Fruit fly (Drosophila melanogaster) whole organism, embryonic: ENCODE results near the gene CG31103.
A peak's percentile ranks its signal among the peaks of the same experiment; 100 is the strongest.

Experiments
- Adf1 ChIP-seq: fragments of 200-800 bp; sonication (Bioruptor generic); IDR thresholded peaks from 2 replicates; pipeline ENCODE4 v1.3.6; 2022; ENCODE audit warnings: missing biosample characterization, missing genetic modification characterization
- B-H2 ChIP-seq: fragments of 200-800 bp; sonication (Bioruptor generic); optimal IDR thresholded peaks from 2 replicates; lab custom pipeline; 2018; ENCODE audit warnings: missing biosample characterization, mild to moderate bottlenecking, missing genetic modification characterization
- CG10267 ChIP-seq: fragments of 200-800 bp; sonication (Bioruptor generic); optimal IDR thresholded peaks from 2 replicates; lab custom pipeline; 2018; ENCODE audit warnings: missing biosample characterization, mild to moderate bottlenecking, missing genetic modification characterization, moderate library complexity
- CG10431 ChIP-seq: fragments of 200-800 bp; sonication (Bioruptor generic); optimal IDR thresholded peaks from 3 replicates; lab custom pipeline; 2018; ENCODE audit warnings: missing biosample characterization, mild to moderate bottlenecking, missing genetic modification characterization
- CG13296 ChIP-seq: fragments of 200-800 bp; sonication (Bioruptor generic); optimal IDR thresholded peaks from 3 replicates; lab custom pipeline; 2018; ENCODE audit warnings: missing biosample characterization, mild to moderate bottlenecking, missing genetic modification characterization
- CG13775 ChIP-seq: fragments of 200-800 bp; sonication (Bioruptor generic); optimal IDR thresholded peaks from 3 replicates; lab custom pipeline; 2017; ENCODE audit warnings: missing biosample characterization, mild to moderate bottlenecking, missing genetic modification characterization
- CG14014 ChIP-seq: fragments of 200-800 bp; sonication (Bioruptor generic); IDR thresholded peaks from 2 replicates; pipeline ENCODE4 v1.3.6; 2022; ENCODE audit warnings: missing biosample characterization, missing genetic modification characterization
- CG15514 ChIP-seq: fragments of 200-800 bp; sonication (Bioruptor generic); optimal IDR thresholded peaks from 3 replicates; lab custom pipeline; 2017; ENCODE audit warnings: missing biosample characterization, missing genetic modification characterization, mild to moderate bottlenecking, moderate library complexity, missing genetic modification reagents
- CG1603 ChIP-seq: fragments of 200-800 bp; sonication (Bioruptor generic); optimal IDR thresholded peaks from 2 replicates; lab custom pipeline; 2019; ENCODE audit warnings: missing biosample characterization, mild to moderate bottlenecking, missing genetic modification characterization, moderate library complexity
- CG1647 ChIP-seq: fragments of 200-800 bp; sonication (Bioruptor generic); optimal IDR thresholded peaks from 3 replicates; lab custom pipeline; 2016; ENCODE audit warnings: missing biosample characterization, missing genetic modification characterization
- CG17612 ChIP-seq: fragments of 200-800 bp; sonication (Bioruptor generic); IDR thresholded peaks from 2 replicates; pipeline ENCODE4 v1.3.6; 2022; ENCODE audit warnings: missing biosample characterization, missing genetic modification characterization
- CG2129 ChIP-seq: fragments of 200-800 bp; sonication (Bioruptor generic); IDR thresholded peaks from 2 replicates; pipeline ENCODE4 v1.3.6; 2022; ENCODE audit warnings: missing biosample characterization, missing genetic modification characterization; ENCODE audit not compliant: partially characterized antibody
- CG30020 ChIP-seq: fragments of 200-800 bp; optimal IDR thresholded peaks from 2 replicates; lab custom pipeline; 2019; ENCODE audit warnings: missing biosample characterization, mild to moderate bottlenecking, missing genetic modification characterization, moderate library complexity
- CG3281 ChIP-seq: fragments of 200-800 bp; sonication (Bioruptor generic); optimal IDR thresholded peaks from 3 replicates; lab custom pipeline; 2017; ENCODE audit warnings: missing biosample characterization, mild to moderate bottlenecking, missing genetic modification characterization
- CG3407 ChIP-seq: fragments of 200-800 bp; sonication (Bioruptor generic); optimal IDR thresholded peaks from 2 replicates; lab custom pipeline; 2018; ENCODE audit warnings: missing biosample characterization, mild to moderate bottlenecking, missing genetic modification characterization
- CG34376 ChIP-seq: fragments of 200-800 bp; sonication (Bioruptor generic); optimal IDR thresholded peaks from 2 replicates; lab custom pipeline; 2018; ENCODE audit warnings: missing biosample characterization, mild to moderate bottlenecking, missing genetic modification characterization
- CG4404 ChIP-seq: fragments of 200-800 bp; sonication (Bioruptor generic); IDR thresholded peaks from 2 replicates; pipeline ENCODE4 v1.3.6; 2022; ENCODE audit warnings: missing biosample characterization, missing genetic modification characterization
- CG4617 ChIP-seq: fragments of 200-800 bp; sonication (Bioruptor generic); optimal IDR thresholded peaks from 3 replicates; lab custom pipeline; 2016; ENCODE audit warnings: missing biosample characterization, missing genetic modification characterization, borderline replicate concordance
- CG6272 ChIP-seq: fragments of 200-800 bp; sonication (Bioruptor generic); IDR thresholded peaks from 2 replicates; pipeline ENCODE4 v1.3.6; 2022; ENCODE audit warnings: missing biosample characterization, missing genetic modification characterization
- CG6854 ChIP-seq: fragments of 200-800 bp; sonication (Bioruptor generic); optimal IDR thresholded peaks from 3 replicates; lab custom pipeline; 2017; ENCODE audit warnings: missing biosample characterization, mild to moderate bottlenecking, missing genetic modification characterization
- CG7556 ChIP-seq: fragments of 200-800 bp; sonication (Bioruptor generic); optimal IDR thresholded peaks from 2 replicates; lab custom pipeline; 2017; ENCODE audit warnings: missing biosample characterization, mild to moderate bottlenecking, missing genetic modification characterization
- CG7963 ChIP-seq: fragments of 200-800 bp; sonication (Bioruptor generic); IDR thresholded peaks from 3 replicates; pipeline ENCODE4 v1.3.6; 2022; ENCODE audit warnings: missing biosample characterization, missing genetic modification characterization; ENCODE audit not compliant: partially characterized antibody
- CG8944 ChIP-seq: fragments of 200-800 bp; sonication (Bioruptor generic); optimal IDR thresholded peaks from 3 replicates; lab custom pipeline; 2016; ENCODE audit warnings: missing biosample characterization, missing genetic modification characterization
- CG9797 ChIP-seq: fragments of 200-800 bp; sonication (Bioruptor generic); optimal IDR thresholded peaks from 3 replicates; lab custom pipeline; 2018; ENCODE audit warnings: missing biosample characterization, mild to moderate bottlenecking, missing genetic modification characterization
- Max ChIP-seq: fragments of 200-800 bp; sonication (Bioruptor generic); optimal IDR thresholded peaks from 2 replicates; lab custom pipeline; 2016; ENCODE audit warnings: missing biosample characterization, mild to moderate bottlenecking, missing genetic modification characterization
- Myb ChIP-seq: fragments of 200-800 bp; sonication (Bioruptor generic); optimal IDR thresholded peaks from 2 replicates; lab custom pipeline; 2016; ENCODE audit warnings: missing biosample characterization, missing genetic modification characterization
- Trl ChIP-seq, 3 experiments: fragments of >200 bp in 2 of 3; fragments of 200-800 bp in 1 of 3; sonication (Bioruptor generic) in 1 of 3; optimal IDR thresholded peaks; 2 replicates in 1 of 3; 3 replicates in 2 of 3; lab custom pipeline; 2016 to 2017; ENCODE audit warnings: missing biosample characterization in 1 of 3, missing genetic modification characterization in 1 of 3
- Xbp1 ChIP-seq: fragments of 200-800 bp; sonication (Bioruptor generic); optimal IDR thresholded peaks from 3 replicates; lab custom pipeline; 2016; ENCODE audit warnings: missing biosample characterization, mild to moderate bottlenecking, missing genetic modification characterization
- ara ChIP-seq: fragments of 200-800 bp; sonication (Bioruptor generic); IDR thresholded peaks from 2 replicates; pipeline ENCODE4 v1.3.6; 2022; ENCODE audit warnings: missing biosample characterization, missing genetic modification characterization
- bbx ChIP-seq: fragments of 200-800 bp; sonication (Bioruptor generic); IDR thresholded peaks from 2 replicates; pipeline ENCODE4 v1.3.6; 2022; ENCODE audit warnings: missing biosample characterization, missing genetic modification characterization; ENCODE audit not compliant: partially characterized antibody
- corto ChIP-seq: fragments of 200-800 bp; sonication (Bioruptor generic); optimal IDR thresholded peaks from 2 replicates; lab custom pipeline; 2016; ENCODE audit warnings: missing biosample characterization, mild to moderate bottlenecking, missing genetic modification characterization, moderate library complexity
- dimm ChIP-seq: fragments of 200-800 bp; sonication (Bioruptor generic); IDR thresholded peaks from 2 replicates; pipeline ENCODE4 v1.3.6; 2022; ENCODE audit warnings: missing biosample characterization, missing genetic modification characterization
- disco-r ChIP-seq: fragments of 200-800 bp; sonication (Bioruptor generic); optimal IDR thresholded peaks from 2 replicates; lab custom pipeline; 2016; ENCODE audit warnings: missing biosample characterization, missing genetic modification characterization
- esg ChIP-seq: fragments of 200-800 bp; sonication (Bioruptor generic); conservative IDR thresholded peaks from 2 replicates; pipeline ENCODE4 v1.3.6; 2022; ENCODE audit warnings: missing biosample characterization, missing genetic modification characterization
- eve ChIP-seq, 2 experiments: fragments of >200 bp; optimal IDR thresholded peaks; 2 replicates each; lab custom pipeline; 2017; ENCODE audit warnings: missing biosample characterization in 2 of 2, missing genetic modification characterization in 2 of 2
- fd64A ChIP-seq: fragments of 200-800 bp; sonication (Bioruptor generic); optimal IDR thresholded peaks from 3 replicates; lab custom pipeline; 2018; ENCODE audit warnings: missing biosample characterization, mild to moderate bottlenecking, missing genetic modification characterization
- oc ChIP-seq: fragments of 200-800 bp; sonication (Bioruptor generic); optimal IDR thresholded peaks from 2 replicates; lab custom pipeline; 2018; ENCODE audit warnings: missing biosample characterization, mild to moderate bottlenecking, missing genetic modification characterization, moderate library complexity
- onecut ChIP-seq: fragments of 200-800 bp; sonication (Bioruptor generic); IDR thresholded peaks from 2 replicates; pipeline ENCODE4 v1.3.6; 2022; ENCODE audit warnings: missing biosample characterization, missing genetic modification characterization
- pfk ChIP-seq: fragments of 200-800 bp; sonication (Bioruptor generic); optimal IDR thresholded peaks from 2 replicates; lab custom pipeline; 2018; ENCODE audit warnings: missing biosample characterization, mild to moderate bottlenecking, missing genetic modification characterization, moderate library complexity
- phol ChIP-seq: fragments of 200-800 bp; sonication (Bioruptor generic); optimal IDR thresholded peaks from 3 replicates; lab custom pipeline; 2018; ENCODE audit warnings: missing biosample characterization, mild to moderate bottlenecking, missing genetic modification characterization, moderate library complexity
- prd ChIP-seq, 3 experiments: fragments of >200 bp in 2 of 3; fragments of 200-800 bp in 1 of 3; sonication (Bioruptor generic) in 1 of 3; optimal IDR thresholded peaks in 2 of 3; IDR thresholded peaks in 1 of 3; 2 replicates in 2 of 3; 3 replicates in 1 of 3; pipeline versions ENCODE4 v1.3.6 to Lab custom; 2017 to 2022; ENCODE audit warnings: missing biosample characterization in 1 of 3, missing genetic modification characterization in 1 of 3
- psq ChIP-seq: fragments of 200-800 bp; sonication (Bioruptor generic); optimal IDR thresholded peaks from 2 replicates; lab custom pipeline; 2017; ENCODE audit warnings: missing biosample characterization, missing genetic modification characterization
- pzg ChIP-seq: fragments of 200-800 bp; sonication (Bioruptor generic); optimal IDR thresholded peaks from 3 replicates; lab custom pipeline; 2018; ENCODE audit warnings: missing biosample characterization, mild to moderate bottlenecking, missing genetic modification characterization, moderate library complexity
- schlank ChIP-seq: fragments of 200-800 bp; sonication (Bioruptor generic); optimal IDR thresholded peaks from 2 replicates; lab custom pipeline; 2018; ENCODE audit warnings: missing biosample characterization, mild to moderate bottlenecking, missing genetic modification characterization
- sens ChIP-seq: fragments of 200-800 bp; sonication (Bioruptor generic); peaks from one replicate; lab custom pipeline; 2016; ENCODE audit warnings: missing biosample characterization, missing genetic modification characterization
- sisA ChIP-seq: fragments of 200-800 bp; sonication (Bioruptor generic); IDR thresholded peaks from 2 replicates; pipeline ENCODE4 v1.3.6; 2022; ENCODE audit warnings: missing biosample characterization, missing genetic modification characterization
- stwl ChIP-seq: fragments of 200-800 bp; sonication (Bioruptor generic); optimal IDR thresholded peaks from 3 replicates; lab custom pipeline; 2018; ENCODE audit warnings: missing biosample characterization, mild to moderate bottlenecking, missing genetic modification characterization, moderate library complexity
- trh ChIP-seq: fragments of 200-800 bp; sonication (Bioruptor generic); optimal IDR thresholded peaks from 2 replicates; lab custom pipeline; 2016; ENCODE audit warnings: missing biosample characterization, missing genetic modification characterization
- twi ChIP-seq: fragments of 200-800 bp; optimal IDR thresholded peaks from 2 replicates; lab custom pipeline; 2019; ENCODE audit warnings: missing biosample characterization, mild to moderate bottlenecking, missing genetic modification characterization, moderate library complexity
- wor ChIP-seq: fragments of 200-800 bp; sonication (Bioruptor generic); IDR thresholded peaks from 2 replicates; pipeline ENCODE4 v1.3.6; 2022; ENCODE audit warnings: missing biosample characterization, missing genetic modification characterization

The CG31103 gene

dm6 chr3R:25235362-25235761, 16.2 kb downstream of the CG31103 start, which contains the start of gene Sil1 (continued):
- no peak for TF ChIP-seq wor (GFP tag; lab: Robert Waterston, UW)
- TF ChIP-seq schlank: no peak
- TF ChIP-seq psq (GFP tag; lab: Kevin White, UChicago): no peak
- no peak for TF ChIP-seq sisA
- no peak for TF ChIP-seq CG7963 (GFP tag; lab: Robert Waterston, UW)
- TF ChIP-seq CG13775 (GFP tag; lab: Kevin White, UChicago): no peak
- peak; percentile 21 for TF ChIP-seq CG10267
- TF ChIP-seq bbx (GFP tag; lab: Robert Waterston, UW): peak; percentile 27; the same call in 1 of the 2 replicates
- no peak for TF ChIP-seq trh
- peak; percentile 75 for TF ChIP-seq CG9797 (GFP tag; lab: Kevin White, UChicago)
- TF ChIP-seq oc: no peak
- TF ChIP-seq CG3281 (GFP tag; lab: Kevin White, UChicago): no peak
- TF ChIP-seq CG6854 (GFP tag; lab: Kevin White, UChicago): no peak
- no peak for TF ChIP-seq Trl (optimal IDR thresholded peaks at IDR 0.05; lab: Kevin White, UChicago)
- TF ChIP-seq Trl (GFP tag; optimal IDR thresholded peaks at IDR 0.05; lab: Kevin White, UChicago): no peak
- TF ChIP-seq CG17612 (GFP tag; lab: Robert Waterston, UW): no peak
- TF ChIP-seq twi: no peak
- no peak for TF ChIP-seq prd (optimal IDR thresholded peaks at IDR 0.05; lab: Kevin White, UChicago)
- TF ChIP-seq prd (GFP tag; IDR thresholded peaks at IDR 0.05; lab: Robert Waterston, UW): no peak
- TF ChIP-seq pfk (GFP tag; lab: Kevin White, UChicago): no peak
- no peak for TF ChIP-seq CG8944 (GFP tag; lab: Kevin White, UChicago)
- TF ChIP-seq stwl: peak; percentile 49
- no peak for TF ChIP-seq CG1647 (GFP tag; lab: Kevin White, UChicago)
- no peak for TF ChIP-seq CG14014 (GFP tag; lab: Robert Waterston, UW)
- TF ChIP-seq CG30020: no peak
- no peak for TF ChIP-seq sens (GFP tag; lab: Kevin White, UChicago)
- TF ChIP-seq dimm (GFP tag; lab: Robert Waterston, UW): no peak
- no peak for TF ChIP-seq CG34376 (GFP tag; lab: Kevin White, UChicago)
- no peak for TF ChIP-seq CG13296 (GFP tag; lab: Kevin White, UChicago)
- TF ChIP-seq CG7556: no peak
- no peak for TF ChIP-seq onecut (GFP tag; lab: Robert Waterston, UW)
- peak; percentile 66 for TF ChIP-seq pzg (GFP tag; lab: Kevin White, UChicago)
- TF ChIP-seq B-H2: no peak
- TF ChIP-seq CG4404: no peak
- TF ChIP-seq Adf1 (GFP tag; lab: Robert Waterston, UW): no peak
- no peak for TF ChIP-seq Xbp1 (GFP tag; lab: Kevin White, UChicago)
- no peak for TF ChIP-seq CG2129 (GFP tag; lab: Robert Waterston, UW)
- TF ChIP-seq phol (tag; lab: Kevin White, UChicago): no peak
- no peak for TF ChIP-seq Max (GFP tag; lab: Kevin White, UChicago)
- TF ChIP-seq disco-r: no peak
- no peak for TF ChIP-seq CG6272 (GFP tag; lab: Robert Waterston, UW)
- peak; percentile 33 for TF ChIP-seq CG4617
- TF ChIP-seq CG10431 (GFP tag; lab: Kevin White, UChicago): no peak
- TF ChIP-seq corto (GFP tag; lab: Kevin White, UChicago): no peak
- TF ChIP-seq fd64A (GFP tag; lab: Kevin White, UChicago): no peak
- TF ChIP-seq ara (GFP tag; lab: Robert Waterston, UW): no peak
- TF ChIP-seq Myb (GFP tag; lab: Kevin White, UChicago): peak; percentile 93
- no peak for TF ChIP-seq esg (GFP tag; lab: Robert Waterston, UW)
- TF ChIP-seq CG1603 (tag; lab: Kevin White, UChicago): peak; percentile 67
- TF ChIP-seq eve (GFP tag; optimal IDR thresholded peaks at IDR 0.05; lab: Kevin White, UChicago): no peak
- peak; percentile 99 for TF ChIP-seq CG15514 (GFP tag; lab: Kevin White, UChicago)
- TF ChIP-seq CG3407 (GFP tag; lab: Kevin White, UChicago): no peak
